Fruit fly (Drosophila melanogaster) whole organism, embryonic: ENCODE data around the gene CG7239.

Experiments
- ATbp ChIP-seq: fragments of 200-800 bp; sonication (Bioruptor generic); optimal IDR thresholded peaks from 2 replicates; lab custom pipeline; 2017; ENCODE audit warnings: missing biosample characterization, mild to moderate bottlenecking, missing genetic modification characterization, missing genetic modification reagents
- Ada2b ChIP-seq: fragments of 200-800 bp; sonication (Bioruptor generic); IDR thresholded peaks from 2 replicates; pipeline ENCODE4 v1.3.6; 2022; ENCODE audit warnings: missing biosample characterization, missing genetic modification characterization
- Atf6 ChIP-seq: fragments of 200-800 bp; sonication (Bioruptor generic); IDR thresholded peaks from 2 replicates; pipeline ENCODE4 v1.3.6; 2022; ENCODE audit warnings: missing biosample characterization, missing genetic modification characterization
- Bteb2 ChIP-seq: fragments of 200-800 bp; sonication (Bioruptor generic); optimal IDR thresholded peaks from 2 replicates; lab custom pipeline; 2016; ENCODE audit warnings: missing biosample characterization, missing genetic modification characterization
- CG11085 ChIP-seq: fragments of 200-800 bp; sonication (Bioruptor generic); IDR thresholded peaks from 2 replicates; pipeline ENCODE4 v1.3.6; 2022; ENCODE audit warnings: missing biosample characterization, missing genetic modification characterization
- CG11695 ChIP-seq: fragments of 200-800 bp; sonication (Bioruptor generic); IDR thresholded peaks from 3 replicates; pipeline ENCODE4 v1.3.6; 2022; ENCODE audit warnings: missing biosample characterization, missing genetic modification characterization
- CG12236 ChIP-seq: fragments of 200-800 bp; sonication (Bioruptor generic); optimal IDR thresholded peaks from 2 replicates; lab custom pipeline; 2016; ENCODE audit warnings: missing biosample characterization, missing genetic modification characterization
- CG12659 ChIP-seq: fragments of 200-800 bp; sonication (Bioruptor generic); optimal IDR thresholded peaks from 3 replicates; lab custom pipeline; 2017; ENCODE audit warnings: mild to moderate bottlenecking, missing biosample characterization, missing genetic modification reagents, missing genetic modification characterization
- CG12744 ChIP-seq: fragments of 200-800 bp; sonication (Bioruptor generic); optimal IDR thresholded peaks from 2 replicates; lab custom pipeline; 2016; ENCODE audit warnings: missing biosample characterization, missing genetic modification characterization
- CG13287 ChIP-seq: fragments of 200-800 bp; sonication (Bioruptor generic); IDR thresholded peaks from 2 replicates; pipeline ENCODE4 v1.3.6; 2022; ENCODE audit warnings: missing biosample characterization, missing genetic modification characterization; ENCODE audit not compliant: partially characterized antibody
- CG13894 ChIP-seq: fragments of 200-800 bp; sonication (Bioruptor generic); optimal IDR thresholded peaks from 3 replicates; lab custom pipeline; 2018; ENCODE audit warnings: missing biosample characterization, mild to moderate bottlenecking, missing genetic modification characterization, moderate library complexity
- CG14965 ChIP-seq: fragments of 200-800 bp; sonication (Bioruptor generic); optimal IDR thresholded peaks from 2 replicates; lab custom pipeline; 2016; ENCODE audit warnings: missing biosample characterization, missing genetic modification characterization, borderline replicate concordance
- CG18619 ChIP-seq: fragments of 200-800 bp; sonication (Bioruptor generic); optimal IDR thresholded peaks from 3 replicates; lab custom pipeline; 2017; ENCODE audit warnings: missing biosample characterization, mild to moderate bottlenecking, missing genetic modification characterization
- CG31441 ChIP-seq: fragments of 200-800 bp; sonication (Bioruptor generic); IDR thresholded peaks from 2 replicates; pipeline ENCODE4 v1.3.6; 2022; ENCODE audit warnings: missing biosample characterization, missing genetic modification characterization
- CG32767 ChIP-seq: fragments of 200-800 bp; sonication (Bioruptor generic); IDR thresholded peaks from 2 replicates; pipeline ENCODE4 v1.3.6; 2022; ENCODE audit warnings: missing biosample characterization, missing genetic modification characterization
- CG3847 ChIP-seq: fragments of 200-800 bp; sonication (Bioruptor generic); IDR thresholded peaks from 2 replicates; pipeline ENCODE4 v1.3.6; 2022; ENCODE audit warnings: missing biosample characterization, missing genetic modification characterization
- CG4617 ChIP-seq: fragments of 200-800 bp; sonication (Bioruptor generic); optimal IDR thresholded peaks from 3 replicates; lab custom pipeline; 2016; ENCODE audit warnings: missing biosample characterization, missing genetic modification characterization, borderline replicate concordance
- CG6813 ChIP-seq: fragments of 200-800 bp; sonication (Bioruptor generic); optimal IDR thresholded peaks from 2 replicates; lab custom pipeline; 2017; ENCODE audit warnings: missing biosample characterization, missing genetic modification characterization, mild to moderate bottlenecking, moderate library complexity, missing genetic modification reagents
- CG8281 ChIP-seq: fragments of 200-800 bp; sonication (Bioruptor generic); optimal IDR thresholded peaks from 2 replicates; lab custom pipeline; 2018; ENCODE audit warnings: missing biosample characterization, mild to moderate bottlenecking, missing genetic modification characterization, moderate library complexity
- CG9437 ChIP-seq: fragments of 200-800 bp; sonication (Bioruptor generic); optimal IDR thresholded peaks from 2 replicates; lab custom pipeline; 2018; ENCODE audit warnings: missing biosample characterization, mild to moderate bottlenecking, missing genetic modification characterization
- Camta ChIP-seq: fragments of 200-800 bp; sonication (Bioruptor generic); optimal IDR thresholded peaks from 2 replicates; lab custom pipeline; 2016; ENCODE audit warnings: missing biosample characterization, missing genetic modification characterization
- Chrac-16 ChIP-seq: fragments of 200-800 bp; sonication (Bioruptor generic); optimal IDR thresholded peaks from 3 replicates; lab custom pipeline; 2016; ENCODE audit warnings: missing biosample characterization, missing genetic modification characterization
- D19A ChIP-seq: fragments of 200-800 bp; optimal IDR thresholded peaks from 3 replicates; lab custom pipeline; 2019; ENCODE audit warnings: missing biosample characterization, mild to moderate bottlenecking, missing genetic modification characterization, moderate library complexity
- Dad ChIP-seq: fragments of 200-800 bp; sonication (Bioruptor generic); optimal IDR thresholded peaks from 3 replicates; lab custom pipeline; 2016; ENCODE audit warnings: missing biosample characterization, missing genetic modification characterization
- Doc3 ChIP-seq: fragments of 200-800 bp; sonication (Bioruptor generic); IDR thresholded peaks from 3 replicates; pipeline ENCODE4 v1.3.6; 2022; ENCODE audit warnings: missing biosample characterization, missing genetic modification characterization; ENCODE audit not compliant: partially characterized antibody
- Hr3 ChIP-seq: fragments of 200-800 bp; sonication (Bioruptor generic); optimal IDR thresholded peaks from 3 replicates; lab custom pipeline; 2016; ENCODE audit warnings: missing biosample characterization, missing genetic modification characterization
- MTF-1 ChIP-seq: fragments of 200-800 bp; sonication (Bioruptor generic); optimal IDR thresholded peaks from 2 replicates; lab custom pipeline; 2018; ENCODE audit warnings: missing biosample characterization, mild to moderate bottlenecking, missing genetic modification characterization, borderline replicate concordance
- Rfx ChIP-seq: fragments of 200-800 bp; sonication (Bioruptor generic); IDR thresholded peaks from 2 replicates; pipeline ENCODE4 v1.3.6; 2022; ENCODE audit warnings: missing biosample characterization, missing genetic modification characterization
- Sox102F ChIP-seq: fragments of 200-800 bp; sonication (Bioruptor generic); optimal IDR thresholded peaks from 2 replicates; lab custom pipeline; 2018; ENCODE audit warnings: missing biosample characterization, mild to moderate bottlenecking, missing genetic modification characterization, moderate library complexity
- Spps ChIP-seq: fragments of 200-800 bp; sonication (Bioruptor generic); optimal IDR thresholded peaks from 2 replicates; lab custom pipeline; 2018; ENCODE audit warnings: missing biosample characterization, mild to moderate bottlenecking, missing genetic modification characterization
- Sry-δ ChIP-seq: fragments of 200-800 bp; sonication (Bioruptor generic); optimal IDR thresholded peaks from 2 replicates; lab custom pipeline; 2016; ENCODE audit warnings: missing biosample characterization, missing genetic modification characterization
- Ssrp ChIP-seq: fragments of 200-800 bp; sonication (Bioruptor generic); optimal IDR thresholded peaks from 2 replicates; lab custom pipeline; 2018; ENCODE audit warnings: missing biosample characterization, mild to moderate bottlenecking, missing genetic modification characterization, moderate library complexity
- ab ChIP-seq: fragments of 200-800 bp; sonication (Bioruptor generic); optimal IDR thresholded peaks from 2 replicates; lab custom pipeline; 2016; ENCODE audit warnings: missing biosample characterization, missing genetic modification characterization
- bbx ChIP-seq: fragments of 200-800 bp; sonication (Bioruptor generic); IDR thresholded peaks from 2 replicates; pipeline ENCODE4 v1.3.6; 2022; ENCODE audit warnings: missing biosample characterization, missing genetic modification characterization; ENCODE audit not compliant: partially characterized antibody
- cad ChIP-seq: fragments of >200 bp; optimal IDR thresholded peaks from 2 replicates; lab custom pipeline; 2017; ENCODE audit warnings: missing biosample characterization, missing genetic modification characterization
- cg ChIP-seq: fragments of 200-800 bp; sonication (Bioruptor generic); optimal IDR thresholded peaks from 3 replicates; lab custom pipeline; 2019; ENCODE audit warnings: missing biosample characterization, mild to moderate bottlenecking, missing genetic modification characterization, moderate library complexity
- da ChIP-seq: fragments of 200-800 bp; sonication (Bioruptor generic); optimal IDR thresholded peaks from 2 replicates; lab custom pipeline; 2016; ENCODE audit warnings: missing biosample characterization, missing genetic modification characterization
- dati ChIP-seq: fragments of 200-800 bp; sonication (Bioruptor generic); IDR thresholded peaks from 2 replicates; pipeline ENCODE4 v1.3.6; 2022; ENCODE audit warnings: missing biosample characterization, missing genetic modification characterization
- exex ChIP-seq: fragments of 200-800 bp; sonication (Bioruptor generic); optimal IDR thresholded peaks from 4 replicates; lab custom pipeline; 2018; ENCODE audit warnings: missing biosample characterization, mild to moderate bottlenecking, missing genetic modification characterization, moderate library complexity
- fu2 ChIP-seq: fragments of 200-800 bp; sonication (Bioruptor generic); optimal IDR thresholded peaks from 2 replicates; lab custom pipeline; 2016; ENCODE audit warnings: missing biosample characterization, missing genetic modification characterization
- gfzf ChIP-seq: fragments of 200-800 bp; sonication (Bioruptor generic); optimal IDR thresholded peaks from 2 replicates; lab custom pipeline; 2016; ENCODE audit warnings: missing biosample characterization, mild to moderate bottlenecking, missing genetic modification characterization, moderate library complexity
- gsb ChIP-seq: fragments of 200-800 bp; sonication (Bioruptor generic); IDR thresholded peaks from 2 replicates; pipeline ENCODE4 v1.3.6; 2022; ENCODE audit warnings: missing biosample characterization, missing genetic modification characterization
- insv ChIP-seq, 2 experiments: fragments of 200-800 bp; sonication (Bioruptor generic); optimal IDR thresholded peaks; 3 replicates each; lab custom pipeline; 2016 to 2018; ENCODE audit warnings: missing biosample characterization in 2 of 2, missing genetic modification characterization in 2 of 2
- jing ChIP-seq: fragments of 200-800 bp; sonication (Bioruptor generic); optimal IDR thresholded peaks from 2 replicates; lab custom pipeline; 2018; ENCODE audit warnings: missing biosample characterization, mild to moderate bottlenecking, missing genetic modification characterization
- jumu ChIP-seq: fragments of 200-800 bp; sonication (Bioruptor generic); optimal IDR thresholded peaks from 3 replicates; lab custom pipeline; 2016; ENCODE audit warnings: missing biosample characterization, missing genetic modification characterization
- lov ChIP-seq, 2 experiments: fragments of 200-800 bp in 1 of 2; fragments of >200 bp in 1 of 2; sonication (Bioruptor generic) in 1 of 2; IDR thresholded peaks in 1 of 2; optimal IDR thresholded peaks in 1 of 2; 2 replicates in 1 of 2; 3 replicates in 1 of 2; pipeline versions ENCODE4 v1.3.6 to Lab custom; 2017 to 2022; ENCODE audit warnings: missing biosample characterization in 1 of 2, missing genetic modification characterization in 1 of 2
- pum ChIP-seq: fragments of 200-800 bp; sonication (Bioruptor generic); optimal IDR thresholded peaks from 2 replicates; lab custom pipeline; 2016; ENCODE audit warnings: missing biosample characterization, missing genetic modification characterization
- ranshi ChIP-seq: fragments of 200-800 bp; sonication (Bioruptor generic); IDR thresholded peaks from 2 replicates; pipeline ENCODE4 v1.3.6; 2022; ENCODE audit warnings: missing biosample characterization, missing genetic modification characterization
- schlank ChIP-seq: fragments of 200-800 bp; sonication (Bioruptor generic); optimal IDR thresholded peaks from 2 replicates; lab custom pipeline; 2018; ENCODE audit warnings: missing biosample characterization, mild to moderate bottlenecking, missing genetic modification characterization
- tx ChIP-seq: fragments of 200-800 bp; sonication (Bioruptor generic); optimal IDR thresholded peaks from 2 replicates; lab custom pipeline; 2016; ENCODE audit warnings: missing biosample characterization, missing genetic modification characterization
- wor ChIP-seq: fragments of 200-800 bp; sonication (Bioruptor generic); IDR thresholded peaks from 2 replicates; pipeline ENCODE4 v1.3.6; 2022; ENCODE audit warnings: missing biosample characterization, missing genetic modification characterization

CG7239 gene

dm6 chr2L:5797977-5798376 lies 4.0 kb upstream of the CG7239 start (continued):
- peak; percentile 23 for TF ChIP-seq Hr3 (GFP tag; lab: Kevin White, UChicago)
- peak; percentile 26; the same call in 1 of the 2 replicates for TF ChIP-seq ranshi (GFP tag; lab: Robert Waterston, UW)
- peak; percentile 78 for TF ChIP-seq Rfx (GFP tag; lab: Robert Waterston, UW)
- TF ChIP-seq dati (GFP tag; lab: Robert Waterston, UW), result no peak
- no peak for TF ChIP-seq gfzf (GFP tag; lab: Kevin White, UChicago)
- TF ChIP-seq Spps (tag; lab: Kevin White, UChicago), result no peak
- TF ChIP-seq CG8281, result peak; percentile 26
- peak; percentile 82 for TF ChIP-seq Atf6 (GFP tag; lab: Robert Waterston, UW)
- no peak for TF ChIP-seq CG11085 (GFP tag; lab: Robert Waterston, UW)
- no peak for TF ChIP-seq CG13894 (tag; lab: Kevin White, UChicago)
- TF ChIP-seq CG9437 (GFP tag; lab: Kevin White, UChicago), result no peak
- TF ChIP-seq Ssrp (tag; lab: Kevin White, UChicago), result no peak
- no peak for TF ChIP-seq gsb
- peak; percentile 38 for TF ChIP-seq Camta (GFP tag; lab: Kevin White, UChicago)
- TF ChIP-seq CG18619 (GFP tag; lab: Kevin White, UChicago), result peak; percentile 63
- TF ChIP-seq ATbp, result peak; percentile 5
- no peak for TF ChIP-seq bbx (GFP tag; lab: Robert Waterston, UW)
- no peak for TF ChIP-seq insv (GFP tag; optimal IDR thresholded peaks at IDR 0.05; lab: Kevin White, UChicago)
- no peak for TF ChIP-seq CG4617 (GFP tag; lab: Kevin White, UChicago)
- TF ChIP-seq tx (GFP tag; lab: Kevin White, UChicago), result no peak
- no peak for TF ChIP-seq Ada2b
- TF ChIP-seq Chrac-16, result no peak
- TF ChIP-seq MTF-1 (GFP tag; lab: Kevin White, UChicago), result peak; percentile 15
- no peak for TF ChIP-seq wor (GFP tag; lab: Robert Waterston, UW)
- TF ChIP-seq CG6813 (GFP tag; lab: Kevin White, UChicago), result peak; percentile 55
- no peak for TF ChIP-seq lov (optimal IDR thresholded peaks at IDR 0.05; lab: Kevin White, UChicago)
- TF ChIP-seq lov (GFP tag; IDR thresholded peaks at IDR 0.05; lab: Robert Waterston, UW), result no peak
- TF ChIP-seq Dad (GFP tag; lab: Kevin White, UChicago), result no peak
- 0 out of 2 replicates have a peak, but pooled peaks have one; percentile 12 for TF ChIP-seq CG32767 (GFP tag; lab: Robert Waterston, UW)
- TF ChIP-seq CG12744, result peak; percentile 30
- peak; percentile 55 for TF ChIP-seq CG12659 (GFP tag; lab: Kevin White, UChicago)
- TF ChIP-seq fu2 (GFP tag; lab: Kevin White, UChicago), result no peak
- TF ChIP-seq schlank (tag; lab: Kevin White, UChicago), result peak; percentile 46
- TF ChIP-seq cad, result no peak
- peak; percentile 48 for TF ChIP-seq Sox102F (GFP tag; lab: Kevin White, UChicago)
- TF ChIP-seq da, result no peak
- TF ChIP-seq Sry-δ (GFP tag; lab: Kevin White, UChicago), result no peak
- peak; percentile 57 for TF ChIP-seq Bteb2 (GFP tag; lab: Kevin White, UChicago)
- TF ChIP-seq CG12236 (GFP tag; lab: Kevin White, UChicago), result peak; percentile 36
- no peak for TF ChIP-seq jumu (GFP tag; lab: Kevin White, UChicago)
- no peak for TF ChIP-seq exex (tag; lab: Kevin White, UChicago)
- TF ChIP-seq Doc3 (GFP tag; lab: Robert Waterston, UW), result no peak
- TF ChIP-seq cg (GFP tag; lab: Kevin White, UChicago), result no peak
- TF ChIP-seq jing (GFP tag; lab: Kevin White, UChicago), result no peak
- no peak for TF ChIP-seq ab (GFP tag; lab: Kevin White, UChicago)
- TF ChIP-seq D19A (tag; lab: Kevin White, UChicago), result no peak
- no peak for TF ChIP-seq pum (GFP tag; lab: Kevin White, UChicago)
- no peak for TF ChIP-seq CG14965 (GFP tag; lab: Kevin White, UChicago)
- no peak for TF ChIP-seq CG13287
- 0 out of 3 replicates have a peak, but pooled peaks have one; percentile 34 for TF ChIP-seq CG11695 (GFP tag; lab: Robert Waterston, UW)
- TF ChIP-seq CG3847 (GFP tag; lab: Robert Waterston, UW), result no peak
- TF ChIP-seq CG31441 (GFP tag; lab: Robert Waterston, UW), result peak; percentile 24; the same call in 1 of the 2 replicates
